Fruit fly (Drosophila melanogaster) whole organism, embryonic: ENCODE measurements around the gene shv.
A peak's percentile ranks its signal among the peaks of the same experiment; 100 is the strongest.

ENCODE experiments used
- CG10267 ChIP-seq: fragments of 200-800 bp; sonication (Bioruptor generic); optimal IDR thresholded peaks from 2 replicates; lab custom pipeline; 2018; ENCODE audit warnings: missing biosample characterization, mild to moderate bottlenecking, missing genetic modification characterization, moderate library complexity
- CG10565 ChIP-seq: fragments of 200-800 bp; sonication (Bioruptor generic); optimal IDR thresholded peaks from 3 replicates; lab custom pipeline; 2016; ENCODE audit warnings: missing biosample characterization, mild to moderate bottlenecking, missing genetic modification characterization
- CG1233 ChIP-seq: fragments of 200-800 bp; sonication (Bioruptor generic); optimal IDR thresholded peaks from 4 replicates; lab custom pipeline; 2018; ENCODE audit warnings: missing biosample characterization, mild to moderate bottlenecking, missing genetic modification characterization
- CG14710 ChIP-seq: fragments of 200-800 bp; sonication (Bioruptor generic); optimal IDR thresholded peaks from 3 replicates; lab custom pipeline; 2019; ENCODE audit warnings: missing biosample characterization, mild to moderate bottlenecking, missing genetic modification characterization, moderate library complexity
- CG15011 ChIP-seq: fragments of 200-800 bp; sonication (Bioruptor generic); optimal IDR thresholded peaks from 3 replicates; lab custom pipeline; 2018; ENCODE audit warnings: missing biosample characterization, mild to moderate bottlenecking, missing genetic modification characterization
- CG15073 ChIP-seq: fragments of 200-800 bp; sonication (Bioruptor generic); optimal IDR thresholded peaks from 2 replicates; lab custom pipeline; 2016; ENCODE audit warnings: missing biosample characterization, missing genetic modification characterization
- CG17361 ChIP-seq: fragments of 200-800 bp; sonication (Bioruptor generic); IDR thresholded peaks from 3 replicates; pipeline ENCODE4 v1.3.6; 2022; ENCODE audit warnings: missing biosample characterization, missing genetic modification characterization
- CG17829 ChIP-seq: fragments of 200-800 bp; optimal IDR thresholded peaks from 2 replicates; lab custom pipeline; 2019; ENCODE audit warnings: missing biosample characterization, mild to moderate bottlenecking, missing genetic modification characterization, moderate library complexity
- CG30403 ChIP-seq: fragments of 200-800 bp; sonication (Bioruptor generic); optimal IDR thresholded peaks from 3 replicates; lab custom pipeline; 2016; ENCODE audit warnings: missing biosample characterization, missing genetic modification characterization
- CG3407 ChIP-seq: fragments of 200-800 bp; sonication (Bioruptor generic); optimal IDR thresholded peaks from 2 replicates; lab custom pipeline; 2018; ENCODE audit warnings: missing biosample characterization, mild to moderate bottlenecking, missing genetic modification characterization
- CG5245 ChIP-seq: fragments of 200-800 bp; sonication (Bioruptor generic); optimal IDR thresholded peaks from 3 replicates; lab custom pipeline; 2016; ENCODE audit warnings: missing biosample characterization, missing genetic modification characterization
- CG6254 ChIP-seq: fragments of 200-800 bp; sonication (Bioruptor generic); optimal IDR thresholded peaks from 3 replicates; lab custom pipeline; 2017; ENCODE audit warnings: mild to moderate bottlenecking, missing biosample characterization, missing genetic modification reagents, missing genetic modification characterization
- CG7556 ChIP-seq: fragments of 200-800 bp; sonication (Bioruptor generic); optimal IDR thresholded peaks from 2 replicates; lab custom pipeline; 2017; ENCODE audit warnings: missing biosample characterization, mild to moderate bottlenecking, missing genetic modification characterization
- CG8924 ChIP-seq: fragments of 200-800 bp; optimal IDR thresholded peaks from 3 replicates; lab custom pipeline; 2019; ENCODE audit warnings: missing biosample characterization, mild to moderate bottlenecking, missing genetic modification characterization, moderate library complexity
- CG9437 ChIP-seq: fragments of 200-800 bp; sonication (Bioruptor generic); optimal IDR thresholded peaks from 2 replicates; lab custom pipeline; 2018; ENCODE audit warnings: missing biosample characterization, mild to moderate bottlenecking, missing genetic modification characterization
- CG9727 ChIP-seq: fragments of 200-800 bp; sonication (Bioruptor generic); optimal IDR thresholded peaks from 3 replicates; lab custom pipeline; 2017; ENCODE audit warnings: missing biosample characterization, mild to moderate bottlenecking, missing genetic modification characterization
- Chrac-16 ChIP-seq: fragments of 200-800 bp; sonication (Bioruptor generic); optimal IDR thresholded peaks from 3 replicates; lab custom pipeline; 2016; ENCODE audit warnings: missing biosample characterization, missing genetic modification characterization
- CkIIα-i1 ChIP-seq: fragments of 200-800 bp; sonication (Bioruptor generic); IDR thresholded peaks from 2 replicates; pipeline ENCODE4 v1.3.6; 2022; ENCODE audit warnings: missing biosample characterization, missing genetic modification characterization
- Fer3 ChIP-seq: fragments of 200-800 bp; sonication (Bioruptor generic); optimal IDR thresholded peaks from 2 replicates; lab custom pipeline; 2018; ENCODE audit warnings: missing biosample characterization, mild to moderate bottlenecking, missing genetic modification characterization, moderate library complexity
- Hand ChIP-seq: fragments of 200-800 bp; sonication (Bioruptor generic); optimal IDR thresholded peaks from 2 replicates; lab custom pipeline; 2017; ENCODE audit warnings: mild to moderate bottlenecking, missing biosample characterization, missing genetic modification reagents, missing genetic modification characterization
- HmgZ ChIP-seq: fragments of 200-800 bp; sonication (Bioruptor generic); optimal IDR thresholded peaks from 2 replicates; lab custom pipeline; 2018; ENCODE audit warnings: missing biosample characterization, mild to moderate bottlenecking, missing genetic modification characterization
- Hr51 ChIP-seq, 2 experiments: fragments of 200-800 bp; sonication (Bioruptor generic); optimal IDR thresholded peaks; 2 replicates in 1 of 2; 3 replicates in 1 of 2; lab custom pipeline; 2016 to 2018; ENCODE audit warnings: missing biosample characterization in 2 of 2, missing genetic modification characterization in 2 of 2, mild to moderate bottlenecking in 1 of 2, moderate library complexity in 1 of 2
- Jarid2 ChIP-seq: fragments of 200-800 bp; sonication (Bioruptor generic); optimal IDR thresholded peaks from 3 replicates; lab custom pipeline; 2017; ENCODE audit warnings: mild to moderate bottlenecking, missing biosample characterization, missing genetic modification reagents, missing genetic modification characterization
- MESR4 ChIP-seq: fragments of 200-800 bp; sonication (Bioruptor generic); optimal IDR thresholded peaks from 2 replicates; lab custom pipeline; 2018; ENCODE audit warnings: missing biosample characterization, mild to moderate bottlenecking, missing genetic modification characterization, moderate library complexity
- Nf-YC ChIP-seq: fragments of 200-800 bp; optimal IDR thresholded peaks from 3 replicates; lab custom pipeline; 2019; ENCODE audit warnings: missing biosample characterization, mild to moderate bottlenecking, missing genetic modification characterization, moderate library complexity
- Stat92E ChIP-seq, 3 experiments: fragments of >200 bp in 2 of 3; fragments of 200-800 bp in 1 of 3; sonication (Bioruptor generic) in 1 of 3; optimal IDR thresholded peaks; 2 replicates each; lab custom pipeline; 2017 to 2019; ENCODE audit warnings: missing biosample characterization in 3 of 3, missing genetic modification characterization in 3 of 3, mild to moderate bottlenecking in 1 of 3, moderate library complexity in 1 of 3
- Trl ChIP-seq, 3 experiments: fragments of >200 bp in 2 of 3; fragments of 200-800 bp in 1 of 3; sonication (Bioruptor generic) in 1 of 3; optimal IDR thresholded peaks; 2 replicates in 1 of 3; 3 replicates in 2 of 3; lab custom pipeline; 2016 to 2017; ENCODE audit warnings: missing biosample characterization in 1 of 3, missing genetic modification characterization in 1 of 3
- ara ChIP-seq: fragments of 200-800 bp; sonication (Bioruptor generic); IDR thresholded peaks from 2 replicates; pipeline ENCODE4 v1.3.6; 2022; ENCODE audit warnings: missing biosample characterization, missing genetic modification characterization
- bigmax ChIP-seq: fragments of 200-800 bp; sonication (Bioruptor generic); optimal IDR thresholded peaks from 2 replicates; lab custom pipeline; 2018; ENCODE audit warnings: missing biosample characterization, mild to moderate bottlenecking, missing genetic modification characterization
- chm ChIP-seq: fragments of 200-800 bp; sonication (Bioruptor generic); IDR thresholded peaks from 2 replicates; pipeline ENCODE4 v1.3.6; 2022; ENCODE audit warnings: missing biosample characterization, missing genetic modification characterization
- crol ChIP-seq: fragments of 200-800 bp; sonication (Bioruptor generic); IDR thresholded peaks from 2 replicates; pipeline ENCODE4 v1.3.6; 2022; ENCODE audit warnings: missing biosample characterization, missing genetic modification characterization
- fd96Cb ChIP-seq: fragments of 200-800 bp; sonication (Bioruptor generic); optimal IDR thresholded peaks from 2 replicates; lab custom pipeline; 2018; ENCODE audit warnings: missing biosample characterization, mild to moderate bottlenecking, missing genetic modification characterization, moderate library complexity
- gcm ChIP-seq: fragments of 200-800 bp; sonication (Bioruptor generic); optimal IDR thresholded peaks from 2 replicates; lab custom pipeline; 2019; ENCODE audit warnings: missing biosample characterization, mild to moderate bottlenecking, missing genetic modification characterization, moderate library complexity
- grn ChIP-seq: fragments of 200-800 bp; sonication (Bioruptor generic); optimal IDR thresholded peaks from 3 replicates; lab custom pipeline; 2017; ENCODE audit warnings: missing biosample characterization, missing genetic modification characterization
- hbn ChIP-seq: fragments of 200-800 bp; sonication (Bioruptor generic); IDR thresholded peaks from 2 replicates; pipeline ENCODE4 v1.3.6; 2022; ENCODE audit warnings: missing biosample characterization, missing genetic modification characterization; ENCODE audit not compliant: partially characterized antibody
- her ChIP-seq: fragments of 200-800 bp; sonication (Bioruptor generic); optimal IDR thresholded peaks from 2 replicates; lab custom pipeline; 2016; ENCODE audit warnings: missing biosample characterization, missing genetic modification characterization
- jigr1 ChIP-seq: fragments of 200-800 bp; sonication (Bioruptor generic); IDR thresholded peaks from 3 replicates; pipeline ENCODE4 v1.3.6; 2022; ENCODE audit warnings: missing biosample characterization, missing genetic modification characterization
- lab ChIP-seq: fragments of 200-800 bp; sonication (Bioruptor generic); optimal IDR thresholded peaks from 3 replicates; lab custom pipeline; 2017; ENCODE audit warnings: missing biosample characterization, missing genetic modification characterization, mild to moderate bottlenecking, moderate library complexity, missing genetic modification reagents
- ranshi ChIP-seq: fragments of 200-800 bp; sonication (Bioruptor generic); IDR thresholded peaks from 2 replicates; pipeline ENCODE4 v1.3.6; 2022; ENCODE audit warnings: missing biosample characterization, missing genetic modification characterization
- slp2 ChIP-seq: fragments of 200-800 bp; sonication (Bioruptor generic); optimal IDR thresholded peaks from 2 replicates; lab custom pipeline; 2016; ENCODE audit warnings: missing biosample characterization, missing genetic modification characterization
- ssp ChIP-seq: fragments of 200-800 bp; sonication (Bioruptor generic); IDR thresholded peaks from 2 replicates; pipeline ENCODE4 v1.3.6; 2022; ENCODE audit warnings: missing biosample characterization, missing genetic modification characterization
- tgo ChIP-seq: fragments of 200-800 bp; sonication (Bioruptor generic); IDR thresholded peaks from 3 replicates; pipeline ENCODE4 v1.3.6; 2022; ENCODE audit warnings: missing biosample characterization, missing genetic modification characterization
- tna ChIP-seq: fragments of 200-800 bp; sonication (Bioruptor generic); IDR thresholded peaks from 2 replicates; pipeline ENCODE4 v1.3.6; 2022; ENCODE audit warnings: missing biosample characterization, missing genetic modification characterization; ENCODE audit not compliant: partially characterized antibody
- unpg ChIP-seq: fragments of 200-800 bp; sonication (Bioruptor generic); optimal IDR thresholded peaks from 3 replicates; lab custom pipeline; 2018; ENCODE audit warnings: missing biosample characterization, mild to moderate bottlenecking, missing genetic modification characterization, moderate library complexity
- vnd ChIP-seq: fragments of 200-800 bp; sonication (Bioruptor generic); IDR thresholded peaks from 3 replicates; pipeline ENCODE4 v1.3.6; 2022; ENCODE audit warnings: missing biosample characterization, missing genetic modification characterization; ENCODE audit not compliant: partially characterized antibody
- wek ChIP-seq: fragments of 200-800 bp; sonication (Bioruptor generic); optimal IDR thresholded peaks from 3 replicates; lab custom pipeline; 2018; ENCODE audit warnings: missing biosample characterization, mild to moderate bottlenecking, missing genetic modification characterization, moderate library complexity
- zen ChIP-seq: fragments of 200-800 bp; sonication (Bioruptor generic); optimal IDR thresholded peaks from 3 replicates; lab custom pipeline; 2018; ENCODE audit warnings: missing biosample characterization, mild to moderate bottlenecking, missing genetic modification characterization, moderate library complexity

The shv gene

DNA sequence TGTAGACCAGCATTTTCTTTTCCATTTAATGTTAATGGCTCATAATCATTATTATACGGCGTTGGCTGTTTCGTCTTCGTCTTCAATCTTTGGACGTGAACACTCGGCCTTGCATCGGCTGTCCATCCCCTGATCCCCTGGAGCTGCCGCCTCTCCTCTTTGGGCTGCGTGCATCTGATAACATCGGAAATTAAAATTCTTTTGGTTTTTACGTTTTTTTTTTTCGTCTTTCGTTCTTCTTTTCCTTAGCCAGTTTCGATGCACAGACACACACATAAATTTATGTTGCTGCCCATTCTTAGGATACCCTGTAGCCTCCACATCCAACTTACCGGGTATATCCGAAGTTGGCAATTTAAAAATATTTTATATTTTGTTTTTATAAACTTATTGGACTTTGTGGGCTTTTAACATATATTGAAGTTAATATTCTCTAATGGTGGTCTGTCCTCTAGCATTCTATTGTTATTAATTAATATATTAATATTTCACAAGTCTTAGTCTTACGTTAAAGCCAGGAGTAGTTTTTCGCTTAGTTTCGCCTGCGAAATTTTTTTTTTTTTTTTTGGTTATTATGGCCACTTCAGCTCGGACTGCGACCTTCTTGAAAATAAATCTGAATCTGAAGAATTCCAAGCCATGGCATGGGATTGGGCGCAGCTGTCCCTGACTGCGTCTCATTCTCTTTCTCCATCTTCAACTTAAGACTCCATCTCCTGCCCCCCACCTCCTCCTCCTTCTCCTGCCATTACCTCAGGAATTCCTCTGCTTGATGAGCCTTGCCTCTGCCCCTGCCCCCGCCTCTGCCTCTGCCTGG lies 12.1 kb upstream of the shv start (continued):
- peak; percentile 77 for TF ChIP-seq CG17361
- peak; percentile 67 for TF ChIP-seq CG8924
- no peak for TF ChIP-seq Fer3 (tag; lab: Kevin White, UChicago)
- no peak for TF ChIP-seq CG15073 (GFP tag; lab: Kevin White, UChicago)
- peak in 1 of 3 experiments; percentile 17 for TF ChIP-seq Stat92E (GFP tag; optimal IDR thresholded peaks at IDR 0.05; lab: Kevin White, UChicago)
- TF ChIP-seq ssp (GFP tag; lab: Robert Waterston, UW), result no peak
- no peak; the same call in 2 of the 3 replicates for TF ChIP-seq tgo
- peak; percentile 24; the same call in 1 of the 2 replicates for TF ChIP-seq ranshi (GFP tag; lab: Robert Waterston, UW)
- TF ChIP-seq gcm (GFP tag; lab: Kevin White, UChicago), result peak; percentile 54
- TF ChIP-seq CkIIα-i1 (GFP tag; lab: Robert Waterston, UW), result no peak
- peak; percentile 29 for TF ChIP-seq CG6254 (GFP tag; lab: Kevin White, UChicago)
- peak; percentile 23 for TF ChIP-seq CG3407 (GFP tag; lab: Kevin White, UChicago)
- TF ChIP-seq CG15011 (GFP tag; lab: Kevin White, UChicago), result no peak
- TF ChIP-seq HmgZ, result no peak
- no peak for TF ChIP-seq Jarid2
- TF ChIP-seq chm (GFP tag; lab: Robert Waterston, UW), result 0 out of 2 replicates have a peak, but pooled peaks have one; percentile 26
- 0 out of 3 replicates have a peak, but pooled peaks have one; percentile 11 for TF ChIP-seq jigr1
- TF ChIP-seq Nf-YC (tag; lab: Kevin White, UChicago), result no peak
- peak; percentile 41 for TF ChIP-seq zen (tag; lab: Kevin White, UChicago)
- no peak for TF ChIP-seq lab (GFP tag; lab: Kevin White, UChicago)
- TF ChIP-seq Trl (optimal IDR thresholded peaks at IDR 0.05; lab: Kevin White, UChicago), result no peak
- TF ChIP-seq Trl (GFP tag; optimal IDR thresholded peaks at IDR 0.05; lab: Kevin White, UChicago), result no peak
- TF ChIP-seq Hand (GFP tag; lab: Kevin White, UChicago), result no peak
- TF ChIP-seq Chrac-16 (GFP tag; lab: Kevin White, UChicago), result peak; percentile 49
- peak; percentile 42 for TF ChIP-seq CG30403 (GFP tag; lab: Kevin White, UChicago)
- TF ChIP-seq ara, result peak; percentile 50; the same call in 1 of the 2 replicates
- peak; percentile 73 for TF ChIP-seq crol
- TF ChIP-seq CG17829 (tag; lab: Kevin White, UChicago), result peak; percentile 84
- TF ChIP-seq CG5245, result peak; percentile 3
- no peak for TF ChIP-seq wek (GFP tag; lab: Kevin White, UChicago)
- TF ChIP-seq vnd, result no peak
- TF ChIP-seq Hr51 (GFP tag; optimal IDR thresholded peaks at IDR 0.05; lab: Kevin White, UChicago), result no peak
- no peak for TF ChIP-seq tna (GFP tag; lab: Robert Waterston, UW)
- peak; percentile 56 for TF ChIP-seq fd96Cb (tag; lab: Kevin White, UChicago)
- TF ChIP-seq bigmax, result no peak
- peak; percentile 67 for TF ChIP-seq grn
- peak; percentile 82 for TF ChIP-seq CG14710 (tag; lab: Kevin White, UChicago)
- TF ChIP-seq her, result no peak
- peak; percentile 85 for TF ChIP-seq CG9727
- TF ChIP-seq hbn (GFP tag; lab: Robert Waterston, UW), result no peak
- TF ChIP-seq CG1233, result no peak
- TF ChIP-seq CG10565, result no peak
- peak; percentile 77 for TF ChIP-seq CG10267 (tag; lab: Kevin White, UChicago)
- no peak for TF ChIP-seq MESR4 (GFP tag; lab: Kevin White, UChicago)
- no peak for TF ChIP-seq slp2 (GFP tag; lab: Kevin White, UChicago)
- TF ChIP-seq CG7556 (GFP tag; lab: Kevin White, UChicago), result peak; percentile 65
- peak; percentile 55 for TF ChIP-seq unpg (GFP tag; lab: Kevin White, UChicago)
- peak; percentile 27 for TF ChIP-seq CG9437 (GFP tag; lab: Kevin White, UChicago)
